Fruit fly (Drosophila melanogaster): ENCODE data around the gene CG14408.

CG14408 gene

dm6 chrX:14841893-14842505 lies 10.2 kb upstream of the CG14408 start:
- TF ChIP-seq tj (GFP tag; optimal IDR thresholded peaks at IDR 0.05) (no peak), CG14711 (tag; optimal IDR thresholded peaks at IDR 0.05) (no peak), CG5204 (GFP tag; optimal IDR thresholded peaks at IDR 0.05) (no peak)

- TF ChIP-seq CG14711 (tag; optimal IDR thresholded peaks at IDR 0.05) = peak; percentile 37
- TF ChIP-seq toe (GFP tag; optimal IDR thresholded peaks at IDR 0.05) = no peak
- TF ChIP-seq CG11617 (GFP tag; optimal IDR thresholded peaks at IDR 0.05) = no peak
- TF ChIP-seq CG7045 (GFP tag; optimal IDR thresholded peaks at IDR 0.05) = no peak
- peak; percentile 37 for TF ChIP-seq CG7101 (tag; optimal IDR thresholded peaks at IDR 0.05)
- TF ChIP-seq CG5204 (GFP tag; optimal IDR thresholded peaks at IDR 0.05) = no peak
- TF ChIP-seq CG12768 (GFP tag; optimal IDR thresholded peaks at IDR 0.05) = no peak
- TF ChIP-seq tj (GFP tag; optimal IDR thresholded peaks at IDR 0.05) = no peak
- no peak for TF ChIP-seq cic (GFP tag; optimal IDR thresholded peaks at IDR 0.05)
- no peak for TF ChIP-seq Mnt (GFP tag; optimal IDR thresholded peaks at IDR 0.05)
- peak; percentile 15 for TF ChIP-seq CG33017 (tag; optimal IDR thresholded peaks at IDR 0.05)
- TF ChIP-seq Hr96 (GFP tag; optimal IDR thresholded peaks at IDR 0.05) = no peak
- TF ChIP-seq bab1 (GFP tag; optimal IDR thresholded peaks at IDR 0.05) = peak; percentile 10
- no peak for TF ChIP-seq Crg-1 (GFP tag; optimal IDR thresholded peaks at IDR 0.05)
- no peak for TF ChIP-seq Clk (GFP tag; optimal IDR thresholded peaks at IDR 0.05)
- TF ChIP-seq kay (GFP tag; ENCODE audit: borderline replicate concordance) = peak; percentile 93
Measured at dm6 chrX:14840417-14840872, 8.6 kb upstream of the CG14408 start.

dm6 chrX:14839739-14840347 lies 8.0 kb upstream of the CG14408 start:
- TF ChIP-seq cic (GFP tag; optimal IDR thresholded peaks at IDR 0.05) = peak; percentile 74
- TF ChIP-seq Crg-1 (GFP tag; optimal IDR thresholded peaks at IDR 0.05) = no peak
- TF ChIP-seq CG7101 (tag; optimal IDR thresholded peaks at IDR 0.05) = peak; percentile 35
- TF ChIP-seq CG14711 (tag; optimal IDR thresholded peaks at IDR 0.05) = peak; percentile 2
- peak; percentile 40 for TF ChIP-seq pad (GFP tag; optimal IDR thresholded peaks at IDR 0.05)
- TF ChIP-seq Mnt (GFP tag; optimal IDR thresholded peaks at IDR 0.05) = peak; percentile 65
- TF ChIP-seq CG5204 (GFP tag; optimal IDR thresholded peaks at IDR 0.05) = no peak

dm6 chrX:14839047-14839446 lies 7.2 kb upstream of the CG14408 start, which contains the start of the genes CG32590 and Flo2:
TSS of gene CG32590 (minus strand) at chrX:14839106.
TSS of gene Flo2 (plus strand) at chrX:14839376.
- TF ChIP-seq cic (GFP tag; optimal IDR thresholded peaks at IDR 0.05) = no peak
- TF ChIP-seq Mnt (GFP tag; optimal IDR thresholded peaks at IDR 0.05) = peak; percentile 81
- TF ChIP-seq tj (GFP tag; optimal IDR thresholded peaks at IDR 0.05) = peak; percentile 64
- peak; percentile 87 for TF ChIP-seq bab1 (GFP tag; optimal IDR thresholded peaks at IDR 0.05)
- peak; percentile 52 for TF ChIP-seq Crg-1 (GFP tag; optimal IDR thresholded peaks at IDR 0.05)
- TF ChIP-seq toe (GFP tag; optimal IDR thresholded peaks at IDR 0.05) = peak; percentile 78
- TF ChIP-seq ovo (GFP tag; optimal IDR thresholded peaks at IDR 0.05) = peak; percentile 72
- TF ChIP-seq cnc (optimal IDR thresholded peaks at IDR 0.05) = no peak
- peak; percentile 71 for TF ChIP-seq kay (GFP tag; ENCODE audit: borderline replicate concordance)
- TF ChIP-seq Clk (GFP tag; optimal IDR thresholded peaks at IDR 0.05) = peak; percentile 48
- TF ChIP-seq CG5204 (GFP tag; optimal IDR thresholded peaks at IDR 0.05) = no peak
- TF ChIP-seq pad (GFP tag; optimal IDR thresholded peaks at IDR 0.05) = peak; percentile 67
- TF ChIP-seq CG14711 (tag; optimal IDR thresholded peaks at IDR 0.05) = peak; percentile 82
- TF ChIP-seq Hr96 (GFP tag; optimal IDR thresholded peaks at IDR 0.05) = no peak
- TF ChIP-seq CG7045 (GFP tag; optimal IDR thresholded peaks at IDR 0.05) = no peak
- peak; percentile 78 for TF ChIP-seq CG7101 (tag; optimal IDR thresholded peaks at IDR 0.05)
- TF ChIP-seq CG1620 (GFP tag; optimal IDR thresholded peaks at IDR 0.05) = peak; percentile 91
- peak; percentile 44 for TF ChIP-seq CG11617 (GFP tag; optimal IDR thresholded peaks at IDR 0.05)
- peak; percentile 42 for TF ChIP-seq CG33017 (tag; optimal IDR thresholded peaks at IDR 0.05)
- TF ChIP-seq CG12768 (GFP tag; optimal IDR thresholded peaks at IDR 0.05) = peak; percentile 26

- TF ChIP-seq CG7101 (tag; optimal IDR thresholded peaks at IDR 0.05) (no peak), CG14711 (tag; optimal IDR thresholded peaks at IDR 0.05) (no peak), CG11617 (GFP tag; optimal IDR thresholded peaks at IDR 0.05) (no peak)
Measured at dm6 chrX:14837983-14838382, 6.2 kb upstream of the CG14408 start, which contains the start of gene Grx5. TSS of gene Grx5 (minus strand) at chrX:14838198.

- TF ChIP-seq toe (GFP tag; optimal IDR thresholded peaks at IDR 0.05) (no peak), tj (GFP tag; optimal IDR thresholded peaks at IDR 0.05) (no peak), Crg-1 (GFP tag; optimal IDR thresholded peaks at IDR 0.05) (no peak), cnc (optimal IDR thresholded peaks at IDR 0.05) (no peak), CG11617 (GFP tag; optimal IDR thresholded peaks at IDR 0.05) (no peak), cic (GFP tag; optimal IDR thresholded peaks at IDR 0.05) (no peak)
Measured at dm6 chrX:14836425-14836824, 4.6 kb upstream of the CG14408 start, which contains the start of gene CG14410. TSS of gene CG14410 (plus strand) at chrX:14836725.

All from whole organism, adult.